Fruit fly (Drosophila melanogaster): ENCODE results near the gene CG15478.
A peak's percentile ranks its signal among the peaks of the same experiment; 100 is the strongest.

The CG15478 gene

dm6 chrX:7708942-7709707 lies 8.6 kb downstream of the CG15478 start, which contains the start of gene CHES-1-like (continued):
- TF ChIP-seq Doc3 (GFP tag; IDR thresholded peaks at IDR 0.05; ENCODE audit: partially characterized antibody): no peak
- peak; percentile 21; the same call in 1 of the 2 replicates for TF ChIP-seq inv (GFP tag; IDR thresholded peaks at IDR 0.05; ENCODE audit: partially characterized antibody)
- TF ChIP-seq CG11085 (GFP tag; IDR thresholded peaks at IDR 0.05): peak; percentile 37; the same call in 1 of the 2 replicates
- TF ChIP-seq Oaz (GFP tag; IDR thresholded peaks at IDR 0.05): peak; percentile 67
- peak; percentile 93 for TF ChIP-seq Atf-2 (GFP tag; optimal IDR thresholded peaks at IDR 0.05)
- TF ChIP-seq ara (GFP tag; IDR thresholded peaks at IDR 0.05): peak; percentile 74
- peak; percentile 69 for TF ChIP-seq zen (tag; optimal IDR thresholded peaks at IDR 0.05)
- TF ChIP-seq klu (GFP tag; IDR thresholded peaks at IDR 0.05): peak; percentile 78
- peak; percentile 82 for TF ChIP-seq repo (GFP tag; optimal IDR thresholded peaks at IDR 0.05)
- no peak for TF ChIP-seq MESR4 (GFP tag; optimal IDR thresholded peaks at IDR 0.05)
- peak; percentile 74 for TF ChIP-seq Dip3 (GFP tag; optimal IDR thresholded peaks at IDR 0.05)
- peak; percentile 73 for TF ChIP-seq gro (GFP tag; optimal IDR thresholded peaks at IDR 0.05)
- no peak for TF ChIP-seq CG43689 (GFP tag; IDR thresholded peaks at IDR 0.05)
- TF ChIP-seq CG2116 (GFP tag; optimal IDR thresholded peaks at IDR 0.05): peak; percentile 47
- TF ChIP-seq zfh1 (GFP tag; IDR thresholded peaks at IDR 0.05): peak; percentile 75
- peak; percentile 68 for TF ChIP-seq Spps (tag; optimal IDR thresholded peaks at IDR 0.05)
- TF ChIP-seq CTCF (GFP tag; optimal IDR thresholded peaks at IDR 0.05): peak; percentile 63
- peak; percentile 93 for TF ChIP-seq CG15269 (tag; optimal IDR thresholded peaks at IDR 0.05)
- peak; percentile 91 for TF ChIP-seq Hmr (GFP tag; optimal IDR thresholded peaks at IDR 0.05)
- TF ChIP-seq Hmx (GFP tag; optimal IDR thresholded peaks at IDR 0.05): peak; percentile 58
- TF ChIP-seq CG7745 (tag; optimal IDR thresholded peaks at IDR 0.05): no peak
- TF ChIP-seq CG12104 (GFP tag; optimal IDR thresholded peaks at IDR 0.05): peak; percentile 85
- TF ChIP-seq fru (optimal IDR thresholded peaks at IDR 0.05): no peak
- no peak for TF ChIP-seq CG17912 (GFP tag; optimal IDR thresholded peaks at IDR 0.05)
- peak; percentile 84 for TF ChIP-seq ATbp (GFP tag; optimal IDR thresholded peaks at IDR 0.05)
- peak; percentile 90 for TF ChIP-seq Hr3 (GFP tag; optimal IDR thresholded peaks at IDR 0.05)
- TF ChIP-seq CG6683 (GFP tag; optimal IDR thresholded peaks at IDR 0.05): peak; percentile 85
- no peak for TF ChIP-seq pan (optimal IDR thresholded peaks at IDR 0.05)
- TF ChIP-seq pan (GFP tag; optimal IDR thresholded peaks at IDR 0.05 in 1 of 2, IDR thresholded peaks at IDR 0.05 in 1 of 2): peak in 1 of 2 experiments; percentile 80
- TF ChIP-seq CG14441 (GFP tag; IDR thresholded peaks at IDR 0.05): peak; percentile 71
- TF ChIP-seq CG13296 (GFP tag; optimal IDR thresholded peaks at IDR 0.05): peak; percentile 88
- TF ChIP-seq dati (GFP tag; IDR thresholded peaks at IDR 0.05): peak; percentile 35; the same call in 1 of the 2 replicates
- TF ChIP-seq cato (GFP tag; optimal IDR thresholded peaks at IDR 0.05; ENCODE audit: borderline replicate concordance): peak; percentile 81
- no peak for TF ChIP-seq gt (GFP tag; IDR thresholded peaks at IDR 0.05)
- TF ChIP-seq CG13123 (GFP tag; optimal IDR thresholded peaks at IDR 0.05): peak; percentile 79
- no peak for TF ChIP-seq tll (GFP tag; optimal IDR thresholded peaks at IDR 0.05)
- peak; percentile 55 for TF ChIP-seq CG1603 (tag; optimal IDR thresholded peaks at IDR 0.05)
- peak; percentile 92 for TF ChIP-seq tio (GFP tag; optimal IDR thresholded peaks at IDR 0.05)
- TF ChIP-seq CG15601 (tag; optimal IDR thresholded peaks at IDR 0.05): peak; percentile 84
- TF ChIP-seq wor (GFP tag; IDR thresholded peaks at IDR 0.05): peak; percentile 82
- TF ChIP-seq Camta (GFP tag; optimal IDR thresholded peaks at IDR 0.05): peak; percentile 94
- peak; percentile 88 for TF ChIP-seq az2 (GFP tag; optimal IDR thresholded peaks at IDR 0.05)
- no peak for TF ChIP-seq nerfin-2 (GFP tag; IDR thresholded peaks at IDR 0.05; ENCODE audit: partially characterized antibody)
- TF ChIP-seq CG15011 (GFP tag; optimal IDR thresholded peaks at IDR 0.05): peak; percentile 85
- TF ChIP-seq hth (optimal IDR thresholded peaks at IDR 0.05): no peak
- peak; percentile 37 for TF ChIP-seq gsb (GFP tag; IDR thresholded peaks at IDR 0.05)
- TF ChIP-seq CG4360 (GFP tag; IDR thresholded peaks at IDR 0.05): no peak
- TF ChIP-seq wdn (GFP tag; IDR thresholded peaks at IDR 0.05): peak; percentile 67
- TF ChIP-seq CG6689 (GFP tag; IDR thresholded peaks at IDR 0.05): peak; percentile 86
- peak; percentile 74 for TF ChIP-seq nom (GFP tag; optimal IDR thresholded peaks at IDR 0.05)

Data from whole organism, embryonic.